Worm (Caenorhabditis elegans) whole organism, young adult: ENCODE data around the gene R13D11.1.

Source experiments
- C17E4.6 ChIP-seq: fragments of 200-800 bp; sonication (Bioruptor generic); IDR thresholded peaks from 2 replicates; pipeline ENCODE4 v1.3.6; 2022; ENCODE audit warnings: missing genetic modification reagents, missing genetic modification characterization, missing compliant biosample characterization
- F10E7.11 ChIP-seq: sonication (generic microtip); optimal IDR thresholded peaks from 2 replicates; lab custom pipeline; 2017; ENCODE audit warnings: mild to moderate bottlenecking, missing genetic modification characterization, moderate library complexity, missing compliant biosample characterization
- F57A8.1 ChIP-seq: fragments of 200-800 bp; sonication (Bioruptor generic); optimal IDR thresholded peaks from 2 replicates; lab custom pipeline; 2018; ENCODE audit warnings: mild to moderate bottlenecking, missing genetic modification characterization, moderate library complexity, missing compliant biosample characterization
- ama-1 ChIP-seq, 3 experiments: fragments of 150-350 bp in 1 of 3; sonication (generic microtip) in 2 of 3; optimal IDR thresholded peaks; 2 replicates each; lab custom pipeline; 2014 to 2018; ENCODE audit warnings: missing biosample characterization in 2 of 3, missing genetic modification characterization in 2 of 3, missing genetic modification reagents in 2 of 3
- ceh-40 ChIP-seq: fragments of 200-800 bp; sonication (Bioruptor generic); IDR thresholded peaks from 2 replicates; pipeline ENCODE4 v1.3.6; 2022; ENCODE audit warnings: missing genetic modification characterization, missing compliant biosample characterization
- dpff-1 ChIP-seq: sonication (generic microtip); optimal IDR thresholded peaks from 2 replicates; lab custom pipeline; 2017; ENCODE audit warnings: mild to moderate bottlenecking, missing genetic modification characterization, missing compliant biosample characterization
- him-1 ChIP-seq: sonication (generic microtip); optimal IDR thresholded peaks from 2 replicates; lab custom pipeline; 2016; ENCODE audit warnings: missing genotype, missing genetic modification reagents, missing genetic modification characterization, missing compliant biosample characterization
- nhr-80 ChIP-seq: sonication (generic microtip); optimal IDR thresholded peaks from 2 replicates; lab custom pipeline; 2016; ENCODE audit warnings: missing genetic modification characterization, missing compliant biosample characterization

DNA sequence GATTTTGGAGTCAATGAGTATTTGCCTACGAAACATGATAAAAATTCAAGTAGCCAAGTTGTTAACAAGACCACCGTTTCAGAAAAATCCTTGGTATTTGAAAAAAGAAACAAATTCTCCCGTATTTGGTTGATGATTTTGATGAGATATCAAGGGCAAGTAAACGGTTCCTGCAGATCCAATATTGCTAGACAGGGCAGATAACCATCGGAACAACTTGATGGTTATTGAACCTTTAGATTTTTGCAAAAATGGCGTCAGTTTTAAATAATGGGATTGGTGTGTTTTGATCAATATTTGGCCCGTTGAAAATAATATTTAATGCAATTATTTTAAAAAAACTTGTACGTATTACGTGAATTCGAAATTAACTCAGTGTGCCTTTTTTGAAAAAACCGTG, 17.0 kb upstream of the R13D11.1 start:
- no peak for TF ChIP-seq ceh-40 (GFP tag; lab: Robert Waterston, UW)
- no peak for TF ChIP-seq F57A8.1 (GFP tag; lab: Kevin White, UChicago)
- no peak for TF ChIP-seq C17E4.6 (GFP tag; lab: Robert Waterston, UW)
- TF ChIP-seq nhr-80 (tag; lab: Kevin White, UChicago): no peak
- no peak for TF ChIP-seq him-1 (tag; lab: Kevin White, UChicago)
- TF ChIP-seq F10E7.11 (tag; lab: Kevin White, UChicago): no peak
- no peak for TF ChIP-seq ama-1 (optimal IDR thresholded peaks at IDR 0.05; lab: Kevin White, UChicago)
- no peak for TF ChIP-seq ama-1 (GFP tag; optimal IDR thresholded peaks at IDR 0.05; lab: Kevin White, UChicago)
- TF ChIP-seq dpff-1: no peak
